Worm (Caenorhabditis elegans): ENCODE results near the gene mdt-10.
A peak's percentile ranks its signal among the peaks of the same experiment; 100 is the strongest.

mdt-10 gene

DNA sequence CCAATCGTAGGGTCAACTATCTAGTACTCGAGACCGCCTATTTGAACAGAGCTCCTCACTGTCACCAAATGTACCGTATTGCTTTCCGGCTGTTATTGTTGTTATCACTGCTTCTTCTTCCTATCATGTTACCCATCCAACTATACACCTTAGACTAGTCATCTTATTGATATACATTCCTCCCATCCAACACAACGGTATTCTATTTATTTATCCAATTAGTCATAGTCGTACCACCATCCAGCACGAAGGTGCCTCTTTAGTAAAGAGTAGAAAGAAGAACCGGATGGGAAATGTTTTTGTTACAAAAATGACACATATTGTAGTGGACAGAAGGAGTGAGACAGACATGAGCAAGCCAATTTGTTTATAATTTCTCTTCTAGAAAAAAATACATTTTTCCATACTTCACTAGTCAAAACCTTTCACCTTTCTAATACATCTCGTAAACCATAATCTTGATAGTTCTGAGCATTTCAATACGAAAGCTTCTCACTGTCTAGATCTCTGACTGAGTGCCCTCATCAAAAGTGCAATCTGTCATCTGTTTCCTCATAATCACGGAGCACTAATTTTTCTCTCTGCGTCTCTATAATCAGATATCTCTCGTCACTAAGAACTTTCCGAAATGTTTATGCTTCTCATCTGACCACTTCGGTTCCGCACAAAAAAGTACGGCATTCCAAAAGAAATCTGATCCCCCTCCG, 44.5 kb downstream of the mdt-10 start:
- TF ChIP-seq nhr-10 (tag; optimal IDR thresholded peaks at IDR 0.05) (no peak), nhr-48 (tag; optimal IDR thresholded peaks at IDR 0.05) (no peak), mdl-1 (tag; optimal IDR thresholded peaks at IDR 0.05) (no peak), nhr-42 (GFP tag; IDR thresholded peaks at IDR 0.05) (no peak), madf-9 (GFP tag; conservative IDR thresholded peaks at IDR 0.05) (no peak), unc-62 (GFP tag; optimal IDR thresholded peaks at IDR 0.05 in 1 of 2) (peak in 1 of 2 experiments; percentile 37), unc-62 (tag; optimal IDR thresholded peaks at IDR 0.05) (no peak), dve-1 (tag; optimal IDR thresholded peaks at IDR 0.05; ENCODE audit: insufficient read depth) (peak; percentile 16), spr-1 (tag; optimal IDR thresholded peaks at IDR 0.05) (no peak), lim-7 (GFP tag; IDR thresholded peaks at IDR 0.05) (no peak), nhr-77 (tag; optimal IDR thresholded peaks at IDR 0.05) (no peak), lir-3 (tag; optimal IDR thresholded peaks at IDR 0.05) (no peak), ama-1 (optimal IDR thresholded peaks at IDR 0.05) (no peak), mxl-3 (GFP tag; optimal IDR thresholded peaks at IDR 0.05) (no peak), madf-5 (GFP tag; IDR thresholded peaks at IDR 0.05) (no peak), egl-43 (GFP tag; IDR thresholded peaks at IDR 0.05) (no peak), nhr-11 (tag; optimal IDR thresholded peaks at IDR 0.05) (no peak), mxl-2 (GFP tag; conservative IDR thresholded peaks at IDR 0.05) (no peak), pha-4 (GFP tag; IDR thresholded peaks at IDR 0.05) (no peak), pha-4 (tag; optimal IDR thresholded peaks at IDR 0.05) (peak; percentile 66), arid-1 (GFP tag; conservative IDR thresholded peaks at IDR 0.05) (no peak), nhr-28 (tag; optimal IDR thresholded peaks at IDR 0.05) (peak; percentile 19), nhr-6 (tag; optimal IDR thresholded peaks at IDR 0.05) (peak; percentile 70), Y5F2A.4 (GFP tag; optimal IDR thresholded peaks at IDR 0.05) (no peak), D1046.2 (GFP tag; IDR thresholded peaks at IDR 0.05) (no peak), nhr-237 (tag; optimal IDR thresholded peaks at IDR 0.05) (no peak), dmd-6 (GFP tag; IDR thresholded peaks at IDR 0.05) (no peak), T26A8.4 (GFP tag; IDR thresholded peaks at IDR 0.05) (no peak), attf-4 (tag; optimal IDR thresholded peaks at IDR 0.05) (peak; percentile 11), hmg-1.1 (GFP tag; IDR thresholded peaks at IDR 0.05) (no peak), lin-13 (GFP tag; optimal IDR thresholded peaks at IDR 0.05) (no peak), nhr-25 (tag; optimal IDR thresholded peaks at IDR 0.05; ENCODE audit: borderline replicate concordance, insufficient read depth) (no peak), mes-2 (tag; optimal IDR thresholded peaks at IDR 0.05; ENCODE audit: poor library complexity, severe bottlenecking) (peak; percentile 20), lin-38 (GFP tag; IDR thresholded peaks at IDR 0.05) (no peak), tag-97 (GFP tag; IDR thresholded peaks at IDR 0.05) (no peak), fkh-10 (GFP tag; optimal IDR thresholded peaks at IDR 0.05) (no peak), lin-29 (GFP tag; IDR thresholded peaks at IDR 0.05) (no peak), lsy-2 (tag; optimal IDR thresholded peaks at IDR 0.05) (peak in 1 of 2 experiments; percentile 45), hlh-11 (tag; optimal IDR thresholded peaks at IDR 0.05) (peak; percentile 7), F44E2.7 (GFP tag; IDR thresholded peaks at IDR 0.05) (no peak), nhr-102 (tag; optimal IDR thresholded peaks at IDR 0.05) (no peak), lin-1 (GFP tag; IDR thresholded peaks at IDR 0.05) (no peak), lin-39 (tag; optimal IDR thresholded peaks at IDR 0.05) (no peak), aha-1 (tag) (peak; percentile 8), fos-1 (tag; optimal IDR thresholded peaks at IDR 0.05) (no peak), ces-1 (GFP tag; optimal IDR thresholded peaks at IDR 0.05) (no peak), dmd-8 (GFP tag; IDR thresholded peaks at IDR 0.05) (no peak), egl-27 (tag; optimal IDR thresholded peaks at IDR 0.05) (no peak), duxl-1 (tag; optimal IDR thresholded peaks at IDR 0.05; ENCODE audit: poor library complexity) (peak; percentile 29), jun-1 (tag; optimal IDR thresholded peaks at IDR 0.05) (no peak), hlh-30 (tag; optimal IDR thresholded peaks at IDR 0.05; ENCODE audit: insufficient read depth) (no peak)

All from whole organism, L4 larva.